Worm (Caenorhabditis elegans) whole organism, late embryonic: Measurements from ENCODE around the gene F23A7.4.

Experiments used
- C38D4.7 ChIP-seq: fragments of 200-800 bp; sonication (Bioruptor generic); optimal IDR thresholded peaks from 2 replicates; lab custom pipeline; 2018; ENCODE audit warnings: mild to moderate bottlenecking, missing genetic modification characterization, moderate library complexity, missing compliant biosample characterization
- ceh-18 ChIP-seq: sonication (generic microtip); optimal IDR thresholded peaks from 2 replicates; lab custom pipeline; 2016; ENCODE audit warnings: missing genetic modification characterization, missing compliant biosample characterization
- elt-4 ChIP-seq: sonication (generic microtip); optimal IDR thresholded peaks from 2 replicates; lab custom pipeline; 2016; ENCODE audit warnings: missing genetic modification characterization, missing compliant biosample characterization
- fkh-10 ChIP-seq: fragments of 150-350 bp; optimal IDR thresholded peaks from 2 replicates; lab custom pipeline; 2014; ENCODE audit warnings: missing biosample characterization, missing genetic modification reagents, missing genetic modification characterization
- nhr-11 ChIP-seq: fragments of 150-350 bp; optimal IDR thresholded peaks from 2 replicates; lab custom pipeline; 2014; ENCODE audit warnings: missing biosample characterization, missing genetic modification characterization

ce11 chrX:16209122-16209521, 3.3 kb upstream of the F23A7.4 start:
- TF ChIP-seq C38D4.7 (no peak), nhr-11 (tag; lab: Kevin White, UChicago) (no peak), fkh-10 (GFP tag; lab: Kevin White, UChicago) (no peak), elt-4 (tag; lab: Kevin White, UChicago) (no peak), ceh-18 (tag; lab: Kevin White, UChicago) (no peak)
